Worm (Caenorhabditis elegans): ENCODE data around the gene sgt-1.

DNA sequence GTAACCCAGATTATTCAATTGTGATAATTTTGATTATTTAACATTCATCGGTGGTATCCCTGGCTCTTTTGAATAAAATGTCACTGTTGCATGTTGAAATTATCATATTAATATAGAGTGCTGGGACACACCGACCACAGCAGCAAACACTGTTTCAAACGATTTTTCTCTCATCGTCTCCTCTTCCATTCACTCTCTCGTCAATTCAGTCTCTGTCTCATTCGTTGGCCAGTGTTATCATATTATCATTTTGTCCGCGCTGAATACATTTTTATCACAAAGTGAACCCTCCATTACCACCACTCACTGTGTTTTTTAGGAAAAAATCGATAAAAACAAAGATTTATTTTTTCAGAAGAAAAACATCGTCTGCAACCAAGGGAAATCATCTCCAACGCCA lies 46.5 kb downstream of the sgt-1 start:
- TF ChIP-seq unc-86 (tag; optimal IDR thresholded peaks at IDR 0.05) (no peak), tbx-2 (tag; optimal IDR thresholded peaks at IDR 0.05) (no peak)

Measured in whole organism, L1 larva.